Worm (Caenorhabditis elegans) whole organism, L2 larva: ENCODE measurements around the gene T07F12.2.

Experiments
- R02D3.7 ChIP-seq: fragments of 150-350 bp; optimal IDR thresholded peaks from 2 replicates; lab custom pipeline; 2014; ENCODE audit warnings: missing biosample characterization, missing genetic modification characterization
- ama-1 ChIP-seq: fragments of 150-350 bp; optimal IDR thresholded peaks from 2 replicates; lab custom pipeline; 2018; ENCODE audit warnings: inconsistent platforms
- blmp-1 ChIP-seq: sonication (generic microtip); optimal IDR thresholded peaks from 2 replicates; lab custom pipeline; 2017; ENCODE audit warnings: missing genetic modification characterization, mild to moderate bottlenecking, missing compliant biosample characterization, antibody characterized with exemption, moderate library complexity; ENCODE audit not compliant: insufficient read depth
- elt-3 ChIP-seq: sonication (generic microtip); optimal IDR thresholded peaks from 2 replicates; lab custom pipeline; 2017; ENCODE audit warnings: missing biosample characterization, missing genetic modification characterization
- nhr-11 ChIP-seq: fragments of 150-350 bp; optimal IDR thresholded peaks from 2 replicates; lab custom pipeline; 2014; ENCODE audit warnings: missing biosample characterization, missing genetic modification characterization
- nhr-77 ChIP-seq: fragments of 150-350 bp; optimal IDR thresholded peaks from 2 replicates; lab custom pipeline; 2014; ENCODE audit warnings: missing biosample characterization, missing genetic modification characterization
- peb-1 ChIP-seq: fragments of 150-350 bp; optimal IDR thresholded peaks from 2 replicates; lab custom pipeline; 2014; ENCODE audit warnings: missing biosample characterization, missing genetic modification characterization
- skn-1 ChIP-seq: sonication (generic microtip); optimal IDR thresholded peaks from 2 replicates; lab custom pipeline; 2017; ENCODE audit warnings: missing biosample characterization, missing genetic modification characterization
- snpc-4 ChIP-seq: fragments of 150-350 bp; optimal IDR thresholded peaks from 2 replicates; lab custom pipeline; 2014; ENCODE audit warnings: missing biosample characterization, missing genetic modification characterization
- unc-39 ChIP-seq: fragments of 150-350 bp; optimal IDR thresholded peaks from 2 replicates; lab custom pipeline; 2014; ENCODE audit warnings: missing biosample characterization, missing genetic modification characterization
- unc-62 ChIP-seq: fragments of 150-350 bp; optimal IDR thresholded peaks from 2 replicates; lab custom pipeline; 2014; ENCODE audit warnings: missing biosample characterization, missing genetic modification reagents, missing genetic modification characterization

DNA sequence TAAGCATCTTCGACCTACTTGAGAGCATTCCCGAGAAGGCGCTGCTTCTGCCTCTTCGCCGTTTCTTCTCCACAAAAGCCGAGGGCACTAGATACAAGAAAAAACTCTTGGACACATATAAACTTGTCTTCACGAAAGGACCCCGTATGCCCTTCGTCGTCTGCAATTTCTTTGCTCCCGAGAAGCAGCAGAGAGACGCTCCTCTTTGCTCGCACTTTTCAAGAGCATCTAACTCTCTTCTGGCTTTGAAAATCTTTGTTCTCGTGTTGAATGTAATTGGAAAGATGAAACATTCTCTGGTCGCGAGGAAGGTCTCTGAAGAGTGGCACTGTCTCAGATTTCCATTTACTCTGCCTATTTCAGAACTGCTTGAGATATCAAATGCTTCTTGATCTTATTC, 48.9 kb downstream of the T07F12.2 start:
- no peak for TF ChIP-seq elt-3 (tag; lab: Kevin White, UChicago)
- TF ChIP-seq peb-1 (tag; lab: Kevin White, UChicago): no peak
- no peak for TF ChIP-seq ama-1 (lab: Kevin White, UChicago)
- no peak for TF ChIP-seq nhr-77
- TF ChIP-seq nhr-11: no peak
- TF ChIP-seq snpc-4 (tag; lab: Kevin White, UChicago): no peak
- TF ChIP-seq skn-1 (tag; lab: Kevin White, UChicago): no peak
- TF ChIP-seq unc-39 (tag; lab: Kevin White, UChicago): no peak
- TF ChIP-seq blmp-1 (tag; lab: Kevin White, UChicago): no peak
- TF ChIP-seq unc-62 (GFP tag; lab: Kevin White, UChicago): no peak
- no peak for TF ChIP-seq R02D3.7 (tag; lab: Kevin White, UChicago)
